Fruit fly (Drosophila melanogaster): ENCODE results near the gene mib2.

The mib2 gene

dm6 chr2L:19034213-19034929, at the start of gene mib2, which contains the start of gene CG31800:
Gene mib2 (plus strand): TSS chr2L:19034444.
Gene CG31800 (minus strand): TSS chr2L:19034576.
- no peak for TF ChIP-seq CG8478 (optimal IDR thresholded peaks at IDR 0.05)
- TF ChIP-seq CTCF (optimal IDR thresholded peaks at IDR 0.05): no peak

- no peak for TF ChIP-seq CG8478 (optimal IDR thresholded peaks at IDR 0.05)
- TF ChIP-seq CTCF (optimal IDR thresholded peaks at IDR 0.05): no peak
These were observed 48.8 kb upstream of the mib2 start for dm6 chr2L:18985201-18986124.

- TF ChIP-seq CTCF (optimal IDR thresholded peaks at IDR 0.05) (no peak), CG8478 (optimal IDR thresholded peaks at IDR 0.05) (no peak)
These were observed 48.1 kb upstream of the mib2 start for dm6 chr2L:18986125-18986498.

dm6 chr2L:18987078-18987895, 47.0 kb upstream of the mib2 start, which contains the start of the genes Swip-1 and EMC5:
Gene Swip-1 (minus strand): TSS chr2L:18987280.
Gene EMC5 (plus strand): TSS chr2L:18987707.
- TF ChIP-seq CG8478 (optimal IDR thresholded peaks at IDR 0.05) (no peak), CTCF (optimal IDR thresholded peaks at IDR 0.05) (no peak)

- no peak for TF ChIP-seq CG8478 (optimal IDR thresholded peaks at IDR 0.05)
- TF ChIP-seq CTCF (optimal IDR thresholded peaks at IDR 0.05): no peak
These were observed 44.1 kb upstream of the mib2 start, which contains the start of gene CG15170 for dm6 chr2L:18990133-18990532. Gene CG15170 (minus strand): TSS chr2L:18990233.

- TF ChIP-seq CTCF (optimal IDR thresholded peaks at IDR 0.05): no peak
- TF ChIP-seq CG8478 (optimal IDR thresholded peaks at IDR 0.05): no peak
These were observed 43.5 kb upstream of the mib2 start, which contains the start of gene CG15169 for dm6 chr2L:18990720-18991119. Gene CG15169 (plus strand): TSS chr2L:18991020.

- TF ChIP-seq CG8478 (optimal IDR thresholded peaks at IDR 0.05) (no peak), CTCF (optimal IDR thresholded peaks at IDR 0.05) (no peak)
These were observed 42.0 kb upstream of the mib2 start, which contains the start of gene CG46465 for dm6 chr2L:18992196-18992595. Gene CG46465 (plus strand): TSS chr2L:18992496.

- TF ChIP-seq CTCF (optimal IDR thresholded peaks at IDR 0.05): no peak
- no peak for TF ChIP-seq CG8478 (optimal IDR thresholded peaks at IDR 0.05)
These were observed 38.4 kb upstream of the mib2 start, which contains the start of gene CG10650 for dm6 chr2L:18995660-18996417. Gene CG10650 (minus strand): TSS chr2L:18995934.

dm6 chr2L:18997148-18997547, 37.1 kb upstream of the mib2 start, which contains the start of gene CG31792:
Gene CG31792 (plus strand): TSS chr2L:18997448.
- TF ChIP-seq CG8478 (optimal IDR thresholded peaks at IDR 0.05): no peak
- no peak for TF ChIP-seq CTCF (optimal IDR thresholded peaks at IDR 0.05)

dm6 chr2L:19002468-19002867, 31.8 kb upstream of the mib2 start:
- no peak for TF ChIP-seq CG8478 (optimal IDR thresholded peaks at IDR 0.05)
- no peak for TF ChIP-seq CTCF (optimal IDR thresholded peaks at IDR 0.05)

dm6 chr2L:19002959-19003371, 31.3 kb upstream of the mib2 start, which contains the start of gene CG31793:
Gene CG31793 (plus strand): TSS chr2L:19003367.
- TF ChIP-seq CTCF (optimal IDR thresholded peaks at IDR 0.05) (no peak), CG8478 (optimal IDR thresholded peaks at IDR 0.05) (no peak)

dm6 chr2L:19009130-19009529, 25.1 kb upstream of the mib2 start, which contains the start of gene RpL30:
Gene RpL30 (minus strand): TSS chr2L:19009306.
- TF ChIP-seq CTCF (optimal IDR thresholded peaks at IDR 0.05) (peak; percentile 75 to 83), CG8478 (optimal IDR thresholded peaks at IDR 0.05) (no peak)

- TF ChIP-seq CG8478 (optimal IDR thresholded peaks at IDR 0.05) (no peak), CTCF (optimal IDR thresholded peaks at IDR 0.05) (no peak)
These were observed 24.2 kb upstream of the mib2 start for dm6 chr2L:19010037-19010436.

- no peak for TF ChIP-seq CG8478 (optimal IDR thresholded peaks at IDR 0.05)
- TF ChIP-seq CTCF (optimal IDR thresholded peaks at IDR 0.05): no peak
These were observed 23.7 kb upstream of the mib2 start, which contains the start of gene robl37BC for dm6 chr2L:19010566-19010965. Gene robl37BC (plus strand): TSS chr2L:19010866.
